Worm (Caenorhabditis elegans) whole organism, mixed stage, embryonic: Measurements from ENCODE around the gene Y45F10C.4.

Experiments
- ceh-39 ChIP-seq: fragments of 150-350 bp; optimal IDR thresholded peaks from 2 replicates; lab custom pipeline; 2014; ENCODE audit warnings: missing biosample characterization, missing genetic modification characterization
- elt-3 ChIP-seq: fragments of 150-350 bp; optimal IDR thresholded peaks from 2 replicates; lab custom pipeline; 2014; ENCODE audit warnings: missing biosample characterization, missing genetic modification characterization
- unc-62 ChIP-seq: fragments of 150-350 bp; optimal IDR thresholded peaks from 2 replicates; lab custom pipeline; 2014; ENCODE audit warnings: missing biosample characterization, missing genetic modification reagents, missing genetic modification characterization

DNA sequence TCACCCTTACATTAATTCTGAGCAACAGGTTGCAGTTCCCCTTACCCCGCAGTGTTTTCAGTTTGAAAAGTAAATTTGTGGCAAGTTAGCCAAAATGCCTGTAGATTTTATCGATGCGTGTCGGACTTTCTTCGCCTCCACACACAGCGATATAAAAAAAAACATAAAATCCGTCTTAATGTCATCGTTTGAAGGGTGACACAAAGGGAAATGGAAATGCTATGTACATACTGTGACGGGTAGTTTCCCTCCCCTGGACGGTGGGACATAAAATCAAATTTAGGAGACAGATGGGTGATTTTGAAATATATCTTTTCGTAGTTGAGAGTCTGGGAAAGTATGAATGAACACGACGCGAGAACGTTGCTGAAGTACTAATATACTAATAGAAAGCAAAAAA, 28.5 kb upstream of the Y45F10C.4 start:
- no peak for TF ChIP-seq unc-62
- no peak for TF ChIP-seq ceh-39 (tag; lab: Kevin White, UChicago)
- TF ChIP-seq elt-3 = no peak
